Worm (Caenorhabditis elegans): ENCODE results near the gene gem-1.

The gem-1 gene

ce11 chrX:13356469-13356868 lies 20.3 kb downstream of the gem-1 start (continued):
- no peak for TF ChIP-seq alr-1 (tag; optimal IDR thresholded peaks at IDR 0.05)
- peak; percentile 34 for TF ChIP-seq ztf-4 (tag; optimal IDR thresholded peaks at IDR 0.05)
- peak; percentile 2 for TF ChIP-seq gmeb-1 (tag; optimal IDR thresholded peaks at IDR 0.05)
- TF ChIP-seq ceh-82 (tag; optimal IDR thresholded peaks at IDR 0.05) = no peak
- no peak for TF ChIP-seq snpc-4 (tag; optimal IDR thresholded peaks at IDR 0.05)
- TF ChIP-seq lin-11 (tag; optimal IDR thresholded peaks at IDR 0.05) = peak; percentile 11
- peak; percentile 29 for TF ChIP-seq nhr-6 (tag; optimal IDR thresholded peaks at IDR 0.05)
- TF ChIP-seq ama-1 (optimal IDR thresholded peaks at IDR 0.05) = no peak
- TF ChIP-seq lin-13 (GFP tag; optimal IDR thresholded peaks at IDR 0.05) = peak; percentile 46
- TF ChIP-seq nhr-129 (tag; optimal IDR thresholded peaks at IDR 0.05) = peak; percentile 88
- TF ChIP-seq blmp-1 (tag; optimal IDR thresholded peaks at IDR 0.05; ENCODE audit: insufficient read depth) = peak; percentile 83
- no peak for TF ChIP-seq C34F6.9 (tag; optimal IDR thresholded peaks at IDR 0.05)
- peak in 1 of 2 experiments; percentile 59 for TF ChIP-seq lsy-2 (tag; optimal IDR thresholded peaks at IDR 0.05)
- peak; percentile 77 for TF ChIP-seq egl-27 (tag; optimal IDR thresholded peaks at IDR 0.05)

ce11 chrX:13354672-13355407 lies 22.0 kb downstream of the gem-1 start:
- TF ChIP-seq C34F6.9 (tag; optimal IDR thresholded peaks at IDR 0.05) = no peak
- TF ChIP-seq F13H6.1 (tag; optimal IDR thresholded peaks at IDR 0.05) = peak; percentile 78
- peak; percentile 84 for TF ChIP-seq nhr-21 (tag; optimal IDR thresholded peaks at IDR 0.05)
- TF ChIP-seq lsy-2 (tag; optimal IDR thresholded peaks at IDR 0.05) = peak in 1 of 2 experiments; percentile 34
- TF ChIP-seq nhr-77 (tag; optimal IDR thresholded peaks at IDR 0.05) = no peak
- TF ChIP-seq unc-39 (tag; optimal IDR thresholded peaks at IDR 0.05) = no peak
- TF ChIP-seq elt-3 (tag; optimal IDR thresholded peaks at IDR 0.05) = no peak
- no peak for TF ChIP-seq aly-2 (tag; optimal IDR thresholded peaks at IDR 0.05)
- TF ChIP-seq egl-27 (tag; optimal IDR thresholded peaks at IDR 0.05) = peak; percentile 24
- TF ChIP-seq fos-1 (tag; optimal IDR thresholded peaks at IDR 0.05) = peak; percentile 59
- TF ChIP-seq nhr-129 (tag; optimal IDR thresholded peaks at IDR 0.05) = peak; percentile 95
- no peak for TF ChIP-seq ztf-11 (tag; optimal IDR thresholded peaks at IDR 0.05)
- TF ChIP-seq crh-2 (tag; optimal IDR thresholded peaks at IDR 0.05) = peak; percentile 4
- no peak for TF ChIP-seq lin-39 (tag; optimal IDR thresholded peaks at IDR 0.05)
- TF ChIP-seq ZK546.5 (tag; optimal IDR thresholded peaks at IDR 0.05) = no peak
- TF ChIP-seq alr-1 (tag; optimal IDR thresholded peaks at IDR 0.05) = no peak
- no peak for TF ChIP-seq ztf-4 (tag; optimal IDR thresholded peaks at IDR 0.05)
- TF ChIP-seq zag-1 (tag; optimal IDR thresholded peaks at IDR 0.05) = no peak
- no peak for TF ChIP-seq elt-1 (tag; optimal IDR thresholded peaks at IDR 0.05)
- TF ChIP-seq blmp-1 (tag; optimal IDR thresholded peaks at IDR 0.05; ENCODE audit: insufficient read depth) = peak; percentile 97
- peak; percentile 16 for TF ChIP-seq sma-3 (GFP tag; optimal IDR thresholded peaks at IDR 0.05)
- TF ChIP-seq ceh-82 (tag; optimal IDR thresholded peaks at IDR 0.05) = no peak
- TF ChIP-seq nhr-25 (tag; optimal IDR thresholded peaks at IDR 0.05) = peak; percentile 73
- no peak for TF ChIP-seq unc-55 (GFP tag; optimal IDR thresholded peaks at IDR 0.05)
- TF ChIP-seq lin-13 (GFP tag; optimal IDR thresholded peaks at IDR 0.05) = no peak
- TF ChIP-seq ztf-1 (GFP tag; conservative IDR thresholded peaks at IDR 0.05) = no peak
- peak; percentile 45 for TF ChIP-seq Y55F3AM.14 (GFP tag; optimal IDR thresholded peaks at IDR 0.05)
- peak; percentile 38 for TF ChIP-seq nhr-6 (tag; optimal IDR thresholded peaks at IDR 0.05)
- TF ChIP-seq snpc-4 (tag; optimal IDR thresholded peaks at IDR 0.05) = no peak
- no peak for TF ChIP-seq nhr-237 (tag; optimal IDR thresholded peaks at IDR 0.05)
- TF ChIP-seq skn-1 (tag; optimal IDR thresholded peaks at IDR 0.05) = no peak
- no peak for TF ChIP-seq nhr-10 (tag; optimal IDR thresholded peaks at IDR 0.05)
- no peak for TF ChIP-seq mab-5 (tag; optimal IDR thresholded peaks at IDR 0.05)
- peak; percentile 5 for TF ChIP-seq sem-4 (tag; optimal IDR thresholded peaks at IDR 0.05)
- TF ChIP-seq ceh-16 (tag; optimal IDR thresholded peaks at IDR 0.05) = no peak
- peak in 1 of 2 experiments; percentile 11 for TF ChIP-seq mdl-1 (tag; optimal IDR thresholded peaks at IDR 0.05)
- no peak for TF ChIP-seq nhr-12 (tag; optimal IDR thresholded peaks at IDR 0.05)
- peak; percentile 91 for TF ChIP-seq sma-9 (GFP tag; optimal IDR thresholded peaks at IDR 0.05)
- no peak for TF ChIP-seq sma-9 (tag; optimal IDR thresholded peaks at IDR 0.05)

Measured in whole organism, L2 larva.